Worm (Caenorhabditis elegans) whole organism, early embryonic: ENCODE measurements around the gene F10A3.4.

Source experiments
- B0310.2 ChIP-seq: sonication (generic microtip); optimal IDR thresholded peaks from 2 replicates; lab custom pipeline; 2016; ENCODE audit warnings: mild to moderate bottlenecking, missing genetic modification characterization, missing compliant biosample characterization
- F13C5.2 ChIP-seq: sonication (generic microtip); optimal IDR thresholded peaks from 2 replicates; lab custom pipeline; 2017; ENCODE audit warnings: mild to moderate bottlenecking, missing genetic modification characterization, inconsistent platforms, missing compliant biosample characterization
- ama-1 ChIP-seq: fragments of 150-350 bp; optimal IDR thresholded peaks from 2 replicates; lab custom pipeline; 2014
- ceh-36 ChIP-seq: sonication (generic microtip); optimal IDR thresholded peaks from 2 replicates; lab custom pipeline; 2016; ENCODE audit warnings: missing genetic modification characterization, inconsistent platforms, missing compliant biosample characterization
- ets-7 ChIP-seq: sonication (generic microtip); optimal IDR thresholded peaks from 2 replicates; lab custom pipeline; 2016; ENCODE audit warnings: missing genotype, missing genetic modification characterization, missing compliant biosample characterization
- hmg-4 ChIP-seq: fragments of 200-800 bp; sonication (Bioruptor generic); optimal IDR thresholded peaks from 2 replicates; lab custom pipeline; 2018; ENCODE audit warnings: mild to moderate bottlenecking, missing genetic modification characterization, missing compliant biosample characterization
- tra-4 ChIP-seq: sonication (generic microtip); optimal IDR thresholded peaks from 2 replicates; lab custom pipeline; 2017; ENCODE audit warnings: missing genetic modification characterization, missing compliant biosample characterization

DNA sequence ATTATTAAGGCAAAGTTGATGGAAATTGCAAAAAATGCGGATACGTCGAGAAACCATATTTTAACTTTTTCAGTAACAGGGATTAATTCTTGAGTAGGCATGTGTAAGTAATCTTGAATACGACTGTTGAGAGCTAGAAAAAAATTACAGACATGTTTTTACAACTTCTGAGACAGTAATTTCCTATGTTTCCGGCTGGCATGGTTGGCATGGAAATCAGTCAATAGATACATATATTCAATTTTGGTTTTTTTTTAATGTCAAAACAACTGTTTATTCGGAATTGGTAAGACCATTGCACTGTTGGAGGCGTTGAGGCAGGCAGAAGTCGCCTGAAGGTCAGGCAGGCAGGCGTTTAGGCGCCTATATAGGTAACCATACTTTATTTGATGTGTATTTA, 4.5 kb downstream of the F10A3.4 start, which contains the start of gene str-254:
- TF ChIP-seq tra-4 (tag; lab: Kevin White, UChicago) (no peak), ama-1 (no peak), ets-7 (tag; lab: Kevin White, UChicago) (no peak), hmg-4 (GFP tag; lab: Kevin White, UChicago) (no peak), ceh-36 (no peak), B0310.2 (tag; lab: Kevin White, UChicago) (no peak), F13C5.2 (tag; lab: Kevin White, UChicago) (no peak)
